Fruit fly (Drosophila melanogaster) whole organism, adult: ENCODE data around the gene Wdr59.

Source experiments
- CG33017 ChIP-seq: fragments of 200-800 bp; sonication (Bioruptor generic); optimal IDR thresholded peaks from 2 replicates; lab custom pipeline; 2018; ENCODE audit warnings: missing biosample characterization, mild to moderate bottlenecking, missing genetic modification characterization, moderate library complexity
- CG7045 ChIP-seq: fragments of 200-800 bp; sonication (Bioruptor generic); optimal IDR thresholded peaks from 2 replicates; lab custom pipeline; 2017; ENCODE audit warnings: missing biosample characterization, mild to moderate bottlenecking, missing genetic modification characterization
- pad ChIP-seq: fragments of 200-800 bp; sonication (Bioruptor generic); optimal IDR thresholded peaks from 3 replicates; lab custom pipeline; 2017; ENCODE audit warnings: missing biosample characterization, missing genetic modification characterization, mild to moderate bottlenecking, moderate library complexity, missing genetic modification reagents

dm6 chr2L:11056791-11057332 lies 34.4 kb upstream of the Wdr59 start:
- TF ChIP-seq CG7045 (GFP tag; lab: Kevin White, UChicago) (no peak), pad (GFP tag; lab: Kevin White, UChicago) (no peak), CG33017 (tag; lab: Kevin White, UChicago) (no peak)
